Worm (Caenorhabditis elegans) whole organism, early embryonic: ENCODE results near the gene Y94A7B.11.

Experiments
- B0310.2 ChIP-seq: sonication (generic microtip); optimal IDR thresholded peaks from 2 replicates; lab custom pipeline; 2016; ENCODE audit warnings: mild to moderate bottlenecking, missing genetic modification characterization, missing compliant biosample characterization
- F13C5.2 ChIP-seq: sonication (generic microtip); optimal IDR thresholded peaks from 2 replicates; lab custom pipeline; 2017; ENCODE audit warnings: mild to moderate bottlenecking, missing genetic modification characterization, inconsistent platforms, missing compliant biosample characterization
- aly-1 ChIP-seq: sonication (generic microtip); optimal IDR thresholded peaks from 2 replicates; lab custom pipeline; 2016; ENCODE audit warnings: missing genetic modification characterization, missing compliant biosample characterization
- ama-1 ChIP-seq: fragments of 150-350 bp; optimal IDR thresholded peaks from 2 replicates; lab custom pipeline; 2014
- ceh-13 ChIP-seq: fragments of 200-800 bp; sonication (Bioruptor generic); optimal IDR thresholded peaks from 2 replicates; lab custom pipeline; 2018; ENCODE audit warnings: mild to moderate bottlenecking, missing genetic modification characterization, missing compliant biosample characterization
- ceh-36 ChIP-seq: sonication (generic microtip); optimal IDR thresholded peaks from 2 replicates; lab custom pipeline; 2016; ENCODE audit warnings: missing genetic modification characterization, inconsistent platforms, missing compliant biosample characterization
- ets-7 ChIP-seq: sonication (generic microtip); optimal IDR thresholded peaks from 2 replicates; lab custom pipeline; 2016; ENCODE audit warnings: missing genotype, missing genetic modification characterization, missing compliant biosample characterization
- flt-1 ChIP-seq: fragments of 200-800 bp; sonication (Bioruptor generic); IDR thresholded peaks from 2 replicates; pipeline ENCODE4 v1.3.6; 2022; ENCODE audit warnings: missing genetic modification characterization, missing compliant biosample characterization
- hmbx-1 ChIP-seq: sonication (generic microtip); optimal IDR thresholded peaks from 2 replicates; lab custom pipeline; 2016; ENCODE audit warnings: mild to moderate bottlenecking, missing genetic modification characterization, missing compliant biosample characterization
- hmg-4 ChIP-seq: fragments of 200-800 bp; sonication (Bioruptor generic); optimal IDR thresholded peaks from 2 replicates; lab custom pipeline; 2018; ENCODE audit warnings: mild to moderate bottlenecking, missing genetic modification characterization, missing compliant biosample characterization
- hnd-1 ChIP-seq: sonication (generic microtip); optimal IDR thresholded peaks from 2 replicates; lab custom pipeline; 2016; ENCODE audit warnings: missing genetic modification characterization, missing compliant biosample characterization
- pes-1 ChIP-seq: fragments of 200-800 bp; sonication (Bioruptor generic); IDR thresholded peaks from 2 replicates; pipeline ENCODE4 v1.3.6; 2022; ENCODE audit warnings: missing genetic modification reagents, missing genetic modification characterization, missing compliant biosample characterization
- scrt-1 ChIP-seq: fragments of 200-800 bp; sonication (Bioruptor generic); IDR thresholded peaks from 2 replicates; pipeline ENCODE4 v1.3.6; 2022; ENCODE audit warnings: missing genetic modification characterization, missing compliant biosample characterization
- sea-1 ChIP-seq: fragments of 200-800 bp; sonication (Bioruptor generic); conservative IDR thresholded peaks from 2 replicates; pipeline ENCODE4 v1.3.6; 2022; ENCODE audit warnings: missing genetic modification characterization, missing compliant biosample characterization
- tbx-11 ChIP-seq: fragments of 200-800 bp; sonication (Bioruptor generic); IDR thresholded peaks from 2 replicates; pipeline ENCODE4 v1.3.6; 2022; ENCODE audit warnings: missing genetic modification characterization, missing compliant biosample characterization
- tbx-37 ChIP-seq: fragments of 200-800 bp; sonication (Bioruptor generic); conservative IDR thresholded peaks from 2 replicates; pipeline ENCODE4 v1.3.6; 2022; ENCODE audit warnings: missing genetic modification reagents, missing genetic modification characterization, missing compliant biosample characterization
- tra-4 ChIP-seq: sonication (generic microtip); optimal IDR thresholded peaks from 2 replicates; lab custom pipeline; 2017; ENCODE audit warnings: missing genetic modification characterization, missing compliant biosample characterization

Gene Y94A7B.11

ce11 chrV:17819704-17820103, 17.3 kb upstream of the Y94A7B.11 start:
- TF ChIP-seq hnd-1 (tag; lab: Kevin White, UChicago), result no peak
- TF ChIP-seq sea-1, result no peak
- TF ChIP-seq ceh-13 (GFP tag; lab: Kevin White, UChicago), result no peak
- TF ChIP-seq aly-1 (tag; lab: Kevin White, UChicago), result no peak
- no peak for TF ChIP-seq pes-1 (GFP tag; lab: Robert Waterston, UW)
- no peak for TF ChIP-seq F13C5.2
- no peak for TF ChIP-seq B0310.2 (tag; lab: Kevin White, UChicago)
- no peak for TF ChIP-seq ets-7 (tag; lab: Kevin White, UChicago)
- no peak for TF ChIP-seq tra-4
- no peak for TF ChIP-seq hmg-4 (GFP tag; lab: Kevin White, UChicago)
- no peak for TF ChIP-seq ama-1 (lab: Kevin White, UChicago)
- TF ChIP-seq flt-1, result no peak
- no peak for TF ChIP-seq tbx-37 (GFP tag; lab: Robert Waterston, UW)
- no peak for TF ChIP-seq hmbx-1
- no peak for TF ChIP-seq ceh-36 (tag; lab: Kevin White, UChicago)
- TF ChIP-seq scrt-1, result no peak
- TF ChIP-seq tbx-11 (GFP tag; lab: Robert Waterston, UW), result no peak

ce11 chrV:17818567-17818966, 16.1 kb upstream of the Y94A7B.11 start, which contains the start of gene srh-298:
TSS of gene srh-298 (plus strand) at chrV:17818867.
- TF ChIP-seq flt-1, result no peak
- no peak for TF ChIP-seq hmg-4 (GFP tag; lab: Kevin White, UChicago)
- TF ChIP-seq hmbx-1, result no peak
- no peak for TF ChIP-seq ceh-36 (tag; lab: Kevin White, UChicago)
- TF ChIP-seq tbx-11 (GFP tag; lab: Robert Waterston, UW), result no peak
- no peak for TF ChIP-seq sea-1
- no peak for TF ChIP-seq ets-7 (tag; lab: Kevin White, UChicago)
- TF ChIP-seq F13C5.2, result no peak
- TF ChIP-seq ceh-13 (GFP tag; lab: Kevin White, UChicago), result no peak
- TF ChIP-seq tra-4, result no peak
- no peak for TF ChIP-seq pes-1 (GFP tag; lab: Robert Waterston, UW)
- TF ChIP-seq tbx-37 (GFP tag; lab: Robert Waterston, UW), result no peak
- no peak for TF ChIP-seq aly-1 (tag; lab: Kevin White, UChicago)
- no peak for TF ChIP-seq B0310.2 (tag; lab: Kevin White, UChicago)
- no peak for TF ChIP-seq scrt-1
- TF ChIP-seq ama-1 (lab: Kevin White, UChicago), result no peak
- no peak for TF ChIP-seq hnd-1 (tag; lab: Kevin White, UChicago)

ce11 chrV:17812127-17812526, 9.7 kb upstream of the Y94A7B.11 start:
- no peak for TF ChIP-seq ets-7 (tag; lab: Kevin White, UChicago)
- no peak for TF ChIP-seq B0310.2 (tag; lab: Kevin White, UChicago)
- TF ChIP-seq aly-1 (tag; lab: Kevin White, UChicago), result peak; percentile 31

- TF ChIP-seq ceh-13 (GFP tag; lab: Kevin White, UChicago) (no peak), sea-1 (no peak), ceh-36 (tag; lab: Kevin White, UChicago) (no peak), ama-1 (lab: Kevin White, UChicago) (no peak), flt-1 (no peak), pes-1 (GFP tag; lab: Robert Waterston, UW) (no peak), hmbx-1 (no peak), tbx-11 (GFP tag; lab: Robert Waterston, UW) (no peak), hmg-4 (GFP tag; lab: Kevin White, UChicago) (no peak), aly-1 (tag; lab: Kevin White, UChicago) (no peak), scrt-1 (no peak), hnd-1 (tag; lab: Kevin White, UChicago) (no peak)
Measured at ce11 chrV:17810053-17810452, 7.6 kb upstream of the Y94A7B.11 start, which contains the start of gene srh-296. TSS of gene srh-296 (plus strand) at chrV:17810353.

ce11 chrV:17805323-17805722, 2.9 kb upstream of the Y94A7B.11 start, which contains the start of gene srh-291:
TSS of gene srh-291 (plus strand) at chrV:17805623.
- no peak for TF ChIP-seq hmbx-1
- TF ChIP-seq sea-1, result no peak
- no peak for TF ChIP-seq ama-1 (lab: Kevin White, UChicago)
- TF ChIP-seq F13C5.2, result no peak
- no peak for TF ChIP-seq ceh-13 (GFP tag; lab: Kevin White, UChicago)
- no peak for TF ChIP-seq flt-1
- TF ChIP-seq B0310.2 (tag; lab: Kevin White, UChicago), result no peak
- no peak for TF ChIP-seq ets-7 (tag; lab: Kevin White, UChicago)

ce11 chrV:17800538-17800937, 1.9 kb downstream of the Y94A7B.11 start, which contains the start of gene srh-287:
TSS of gene srh-287 (plus strand) at chrV:17800838.
- no peak for TF ChIP-seq B0310.2 (tag; lab: Kevin White, UChicago)
- TF ChIP-seq F13C5.2, result no peak
- TF ChIP-seq pes-1 (GFP tag; lab: Robert Waterston, UW), result no peak
- TF ChIP-seq aly-1 (tag; lab: Kevin White, UChicago), result no peak
- no peak for TF ChIP-seq ceh-13 (GFP tag; lab: Kevin White, UChicago)
- no peak for TF ChIP-seq hnd-1 (tag; lab: Kevin White, UChicago)
- TF ChIP-seq ets-7 (tag; lab: Kevin White, UChicago), result no peak
- no peak for TF ChIP-seq hmg-4 (GFP tag; lab: Kevin White, UChicago)
- no peak for TF ChIP-seq tbx-37 (GFP tag; lab: Robert Waterston, UW)
- no peak for TF ChIP-seq scrt-1
- no peak for TF ChIP-seq sea-1
- no peak for TF ChIP-seq tra-4
- TF ChIP-seq ama-1 (lab: Kevin White, UChicago), result no peak

ce11 chrV:17798789-17799188, 3.6 kb downstream of the Y94A7B.11 start, which contains the start of gene srx-18:
TSS of gene srx-18 (minus strand) at chrV:17798889.
- TF ChIP-seq aly-1 (tag; lab: Kevin White, UChicago) (no peak), ama-1 (lab: Kevin White, UChicago) (no peak), tra-4 (no peak), ets-7 (tag; lab: Kevin White, UChicago) (no peak), hnd-1 (tag; lab: Kevin White, UChicago) (no peak), ceh-13 (GFP tag; lab: Kevin White, UChicago) (no peak), ceh-36 (tag; lab: Kevin White, UChicago) (no peak), tbx-37 (GFP tag; lab: Robert Waterston, UW) (no peak), B0310.2 (tag; lab: Kevin White, UChicago) (no peak), F13C5.2 (no peak), hmbx-1 (no peak), flt-1 (no peak)
